Worm (Caenorhabditis elegans) whole organism, L2 larva: ENCODE measurements around the gene Y55B1AR.4.

Experiments
- egl-27 ChIP-seq: sonication (generic microtip); optimal IDR thresholded peaks from 3 replicates; lab custom pipeline; 2017; ENCODE audit warnings: missing biosample characterization, missing genetic modification reagents, missing genetic modification characterization
- nhr-237 ChIP-seq: fragments of 150-350 bp; optimal IDR thresholded peaks from 2 replicates; lab custom pipeline; 2014; ENCODE audit warnings: missing biosample characterization, missing genetic modification characterization
- nhr-25 ChIP-seq: fragments of 150-350 bp; sonication (generic microtip); optimal IDR thresholded peaks from 3 replicates; lab custom pipeline; 2014; ENCODE audit warnings: missing biosample characterization, missing genetic modification characterization

ce11 chrIII:611900-612299 lies 6.6 kb upstream of the Y55B1AR.4 start:
- TF ChIP-seq nhr-237 (tag; lab: Kevin White, UChicago) = no peak
- no peak for TF ChIP-seq egl-27 (tag; lab: Kevin White, UChicago)
- TF ChIP-seq nhr-25 (tag; lab: Kevin White, UChicago) = no peak
